Worm (Caenorhabditis elegans) whole organism, L4 larva: ENCODE data around the gene srz-56.

Experiments
- F10B5.3 ChIP-seq: sonication (generic microtip); optimal IDR thresholded peaks from 2 replicates; lab custom pipeline; 2016; ENCODE audit warnings: mild to moderate bottlenecking, missing genetic modification characterization, missing compliant biosample characterization
- F44E2.7 ChIP-seq: fragments of 200-800 bp; sonication (Bioruptor generic); IDR thresholded peaks from 2 replicates; pipeline ENCODE4 v2.1.2; 2022; ENCODE audit warnings: missing genetic modification characterization, missing compliant biosample characterization
- R02D3.7 ChIP-seq: fragments of 150-350 bp; sonication (generic microtip); optimal IDR thresholded peaks from 3 replicates; lab custom pipeline; 2014; ENCODE audit warnings: missing biosample characterization, missing genetic modification characterization
- T20F7.1 ChIP-seq: fragments of 200-800 bp; sonication (Bioruptor generic); optimal IDR thresholded peaks from 2 replicates; lab custom pipeline; 2018; ENCODE audit warnings: mild to moderate bottlenecking, missing genetic modification characterization, missing compliant biosample characterization
- Y105C5A.15 ChIP-seq: fragments of 200-800 bp; sonication (Bioruptor generic); IDR thresholded peaks from 2 replicates; pipeline ENCODE4 v1.3.6; 2022; ENCODE audit warnings: missing genetic modification characterization, missing compliant biosample characterization
- aha-1 ChIP-seq: fragments of 150-350 bp; peaks from one replicate; lab custom pipeline; 2014; ENCODE audit warnings: missing biosample characterization, missing genetic modification characterization
- arid-1 ChIP-seq: fragments of 200-800 bp; sonication (Bioruptor generic); conservative IDR thresholded peaks from 2 replicates; pipeline ENCODE4 v1.3.6; 2022; ENCODE audit warnings: missing genetic modification reagents, missing genetic modification characterization, missing compliant biosample characterization
- ceh-44 ChIP-seq: fragments of 200-800 bp; sonication (Bioruptor generic); IDR thresholded peaks from 2 replicates; pipeline ENCODE4 v1.3.6; 2022; ENCODE audit warnings: missing genetic modification reagents, missing genetic modification characterization, missing compliant biosample characterization
- ceh-62 ChIP-seq: sonication (generic microtip); optimal IDR thresholded peaks from 2 replicates; lab custom pipeline; 2017; ENCODE audit warnings: missing biosample characterization, missing genetic modification characterization
- ceh-82 ChIP-seq: sonication (generic microtip); optimal IDR thresholded peaks from 2 replicates; lab custom pipeline; 2017; ENCODE audit warnings: missing biosample characterization, missing genetic modification characterization
- cey-2 ChIP-seq: sonication (generic microtip); optimal IDR thresholded peaks from 3 replicates; lab custom pipeline; 2017; ENCODE audit warnings: missing genetic modification characterization, mild to moderate bottlenecking, missing compliant biosample characterization, antibody characterized with exemption, borderline replicate concordance; ENCODE audit not compliant: insufficient read depth
- daf-8 ChIP-seq: fragments of 200-800 bp; sonication (Bioruptor generic); IDR thresholded peaks from 2 replicates; pipeline ENCODE4 v1.3.6; 2022; ENCODE audit warnings: missing genetic modification characterization, missing compliant biosample characterization
- dmd-6 ChIP-seq: fragments of 200-800 bp; sonication (Bioruptor generic); IDR thresholded peaks from 2 replicates; pipeline ENCODE4 v1.3.6; 2022; ENCODE audit warnings: missing genetic modification reagents, missing genetic modification characterization, missing compliant biosample characterization
- dpl-1 ChIP-seq: fragments of 150-350 bp; optimal IDR thresholded peaks from 2 replicates; lab custom pipeline; 2014; ENCODE audit warnings: missing biosample characterization, missing genetic modification reagents, missing genetic modification characterization
- duxl-1 ChIP-seq: sonication (generic microtip); optimal IDR thresholded peaks from 2 replicates; lab custom pipeline; 2016; ENCODE audit warnings: mild to moderate bottlenecking, missing genetic modification characterization, moderate library complexity, missing compliant biosample characterization; ENCODE audit not compliant: poor library complexity
- egl-43 ChIP-seq: fragments of 200-800 bp; sonication (Bioruptor generic); IDR thresholded peaks from 2 replicates; pipeline ENCODE4 v1.3.6; 2022; ENCODE audit warnings: missing genetic modification reagents, missing genetic modification characterization, missing compliant biosample characterization
- fkh-10 ChIP-seq: fragments of 150-350 bp; optimal IDR thresholded peaks from 2 replicates; lab custom pipeline; 2014; ENCODE audit warnings: missing biosample characterization, missing genetic modification reagents, missing genetic modification characterization
- hif-1 ChIP-seq, 2 experiments: sonication (generic microtip); optimal IDR thresholded peaks; 2 replicates each; lab custom pipeline; 2016 to 2017; ENCODE audit warnings: missing compliant biosample characterization in 2 of 2, missing genetic modification characterization in 2 of 2, missing genetic modification reagents in 2 of 2, missing genotype in 2 of 2, mild to moderate bottlenecking in 1 of 2
- hmg-1.1 ChIP-seq: fragments of 200-800 bp; sonication (Bioruptor generic); IDR thresholded peaks from 2 replicates; pipeline ENCODE4 v1.3.6; 2022; ENCODE audit warnings: missing genetic modification reagents, missing genetic modification characterization, missing compliant biosample characterization
- lim-7 ChIP-seq: fragments of 200-800 bp; sonication (Bioruptor generic); IDR thresholded peaks from 2 replicates; pipeline ENCODE4 v1.3.6; 2022; ENCODE audit warnings: missing genetic modification characterization, missing compliant biosample characterization
- lin-29 ChIP-seq: fragments of 200-800 bp; sonication (Bioruptor generic); IDR thresholded peaks from 2 replicates; pipeline ENCODE4 v1.3.6; 2022; ENCODE audit warnings: missing genetic modification reagents, missing genetic modification characterization, missing compliant biosample characterization
- lin-39 ChIP-seq: fragments of 150-350 bp; optimal IDR thresholded peaks from 2 replicates; lab custom pipeline; 2014; ENCODE audit warnings: missing biosample characterization, missing genetic modification reagents, missing genetic modification characterization
- lir-3 ChIP-seq: sonication (generic microtip); optimal IDR thresholded peaks from 2 replicates; lab custom pipeline; 2016; ENCODE audit warnings: mild to moderate bottlenecking, missing genetic modification characterization, missing compliant biosample characterization
- lsy-2 ChIP-seq, 2 experiments: fragments of 150-350 bp in 1 of 2; sonication (generic microtip) in 1 of 2; optimal IDR thresholded peaks; 2 replicates each; lab custom pipeline; 2014 to 2017; ENCODE audit warnings: missing biosample characterization in 2 of 2, missing genetic modification characterization in 2 of 2
- mxl-3 ChIP-seq: fragments of 200-800 bp; sonication (Bioruptor generic); optimal IDR thresholded peaks from 2 replicates; lab custom pipeline; 2018; ENCODE audit warnings: mild to moderate bottlenecking, missing genetic modification characterization, missing compliant biosample characterization
- nhr-28 ChIP-seq: fragments of 150-350 bp; optimal IDR thresholded peaks from 2 replicates; lab custom pipeline; 2014; ENCODE audit warnings: missing biosample characterization, missing genetic modification characterization
- nhr-42 ChIP-seq: fragments of 200-800 bp; sonication (Bioruptor generic); IDR thresholded peaks from 2 replicates; pipeline ENCODE4 v1.3.6; 2022; ENCODE audit warnings: missing genetic modification characterization, missing compliant biosample characterization
- nhr-77 ChIP-seq: fragments of 150-350 bp; optimal IDR thresholded peaks from 2 replicates; lab custom pipeline; 2014; ENCODE audit warnings: missing biosample characterization, missing genetic modification characterization
- pqm-1 ChIP-seq: sonication (generic microtip); optimal IDR thresholded peaks from 2 replicates; lab custom pipeline; 2017; ENCODE audit warnings: missing biosample characterization, missing genetic modification characterization
- saeg-2 ChIP-seq: fragments of 200-800 bp; sonication (Bioruptor generic); IDR thresholded peaks from 2 replicates; pipeline ENCODE4 v1.3.6; 2022; ENCODE audit warnings: missing genetic modification reagents, missing genetic modification characterization, missing compliant biosample characterization
- sdz-12 ChIP-seq: fragments of 200-800 bp; sonication (Bioruptor generic); optimal IDR thresholded peaks from 2 replicates; lab custom pipeline; 2018; ENCODE audit warnings: mild to moderate bottlenecking, missing genetic modification characterization, missing compliant biosample characterization
- set-16 ChIP-seq: fragments of 200-800 bp; sonication (Bioruptor generic); IDR thresholded peaks from 2 replicates; pipeline ENCODE4 v1.3.6; 2022; ENCODE audit warnings: missing genetic modification reagents, missing genetic modification characterization, missing compliant biosample characterization
- skn-1 ChIP-seq: fragments of 150-350 bp; optimal IDR thresholded peaks from 2 replicates; lab custom pipeline; 2014; ENCODE audit warnings: missing biosample characterization, missing genetic modification characterization
- spr-3 ChIP-seq: fragments of 200-800 bp; sonication (Bioruptor generic); optimal IDR thresholded peaks from 2 replicates; lab custom pipeline; 2018; ENCODE audit warnings: mild to moderate bottlenecking, missing genetic modification characterization, missing compliant biosample characterization
- tra-1 ChIP-seq: fragments of 200-800 bp; sonication (Bioruptor generic); IDR thresholded peaks from 2 replicates; pipeline ENCODE4 v1.3.6; 2022; ENCODE audit warnings: missing genetic modification reagents, missing genetic modification characterization, missing compliant biosample characterization
- unc-62 ChIP-seq, 3 experiments: fragments of 150-350 bp in 1 of 3; sonication (generic microtip); optimal IDR thresholded peaks in 2 of 3; peaks in 1 of 3; 1 replicate in 1 of 3; 2 replicates in 2 of 3; lab custom pipeline; 2014 to 2017; ENCODE audit warnings: missing biosample characterization in 3 of 3, missing genetic modification characterization in 3 of 3, missing genetic modification reagents in 3 of 3, missing genotype in 1 of 3

Gene srz-56

ce11 chrIII:2234192-2234934, 6.2 kb upstream of the srz-56 start, which contains the start of gene C39B5.2 (continued):
- TF ChIP-seq unc-62 (GFP tag; optimal IDR thresholded peaks at IDR 0.05 in 1 of 2; lab: Kevin White, UChicago) (no peak), unc-62 (tag; optimal IDR thresholded peaks at IDR 0.05; lab: Kevin White, UChicago) (no peak)

DNA sequence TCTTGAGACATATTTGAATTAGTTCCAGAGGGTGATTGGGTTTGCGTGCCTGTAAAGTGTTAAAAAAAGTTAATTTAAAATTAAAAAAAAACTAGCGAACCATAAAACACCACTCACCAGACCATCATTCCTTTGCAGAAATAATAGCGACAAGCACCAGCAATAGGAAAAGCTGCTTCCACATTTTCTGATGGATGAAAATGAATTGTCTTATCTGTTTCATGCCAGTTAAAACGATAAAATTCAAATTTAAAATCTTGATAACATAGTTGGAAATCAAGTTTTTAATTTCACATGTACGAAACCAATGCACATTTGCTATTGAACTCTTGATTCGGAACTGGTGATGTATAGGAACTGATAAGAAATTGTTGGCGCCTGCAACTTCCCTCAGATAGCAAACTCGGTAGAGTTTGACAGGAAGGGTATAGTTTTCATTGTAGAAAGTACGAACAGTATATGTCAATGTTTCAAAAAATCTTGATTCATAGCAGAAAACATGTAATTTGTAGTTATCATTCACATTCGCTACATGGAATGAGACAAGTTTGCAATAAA, 905 bp upstream of the srz-56 start, which contains the start of gene C39B5.10:
Gene C39B5.10 (minus strand): TSS at position 51 of the 558 bp plus-strand sequence.
- no peak for TF ChIP-seq lin-39
- TF ChIP-seq ceh-44 = no peak
- no peak for TF ChIP-seq nhr-42
- TF ChIP-seq daf-8 (GFP tag; lab: Robert Waterston, UW) = no peak
- no peak for TF ChIP-seq skn-1 (tag; lab: Kevin White, UChicago)
- no peak for TF ChIP-seq Y105C5A.15 (GFP tag; lab: Robert Waterston, UW)
- peak; percentile 89 for TF ChIP-seq pqm-1 (tag; lab: Kevin White, UChicago)
- TF ChIP-seq egl-43 (GFP tag; lab: Robert Waterston, UW) = no peak
- TF ChIP-seq lin-29 (GFP tag; lab: Robert Waterston, UW) = no peak
- TF ChIP-seq mxl-3 (GFP tag; lab: Kevin White, UChicago) = peak; percentile 2
- no peak for TF ChIP-seq aha-1
- TF ChIP-seq T20F7.1 (GFP tag; lab: Kevin White, UChicago) = no peak
- peak in 1 of 2 experiments; percentile 66 for TF ChIP-seq unc-62 (GFP tag; optimal IDR thresholded peaks at IDR 0.05 in 1 of 2; lab: Kevin White, UChicago)
- TF ChIP-seq unc-62 (tag; optimal IDR thresholded peaks at IDR 0.05; lab: Kevin White, UChicago) = no peak
- no peak for TF ChIP-seq hmg-1.1 (GFP tag; lab: Robert Waterston, UW)
- TF ChIP-seq ceh-82 (tag; lab: Kevin White, UChicago) = no peak
- TF ChIP-seq tra-1 (GFP tag; lab: Robert Waterston, UW) = no peak
- TF ChIP-seq nhr-28 = peak; percentile 39
- no peak for TF ChIP-seq spr-3 (GFP tag; lab: Kevin White, UChicago)
- no peak for TF ChIP-seq lsy-2 (tag; optimal IDR thresholded peaks at IDR 0.05; lab: Kevin White, UChicago)
- no peak for TF ChIP-seq arid-1 (GFP tag; lab: Robert Waterston, UW)
- no peak for TF ChIP-seq dpl-1 (GFP tag; lab: Kevin White, UChicago)
- no peak for TF ChIP-seq ceh-62 (tag; lab: Kevin White, UChicago)
- TF ChIP-seq dmd-6 (GFP tag; lab: Robert Waterston, UW) = peak; percentile 55
- TF ChIP-seq cey-2 (tag; lab: Kevin White, UChicago) = no peak
- no peak for TF ChIP-seq F44E2.7 (GFP tag; lab: Robert Waterston, UW)
- no peak for TF ChIP-seq nhr-77 (tag; lab: Kevin White, UChicago)
- TF ChIP-seq duxl-1 (tag; lab: Kevin White, UChicago) = no peak
- TF ChIP-seq F10B5.3 (tag; lab: Kevin White, UChicago) = no peak
- TF ChIP-seq lim-7 (GFP tag; lab: Robert Waterston, UW) = no peak
- no peak for TF ChIP-seq hif-1 (tag; optimal IDR thresholded peaks at IDR 0.05; lab: Kevin White, UChicago)
- no peak for TF ChIP-seq fkh-10 (GFP tag; lab: Kevin White, UChicago)
- no peak for TF ChIP-seq sdz-12 (GFP tag; lab: Kevin White, UChicago)
- no peak for TF ChIP-seq R02D3.7 (tag; lab: Kevin White, UChicago)
- TF ChIP-seq set-16 (GFP tag; lab: Robert Waterston, UW) = no peak
- TF ChIP-seq, all 104 proteins: peak for 5

DNA sequence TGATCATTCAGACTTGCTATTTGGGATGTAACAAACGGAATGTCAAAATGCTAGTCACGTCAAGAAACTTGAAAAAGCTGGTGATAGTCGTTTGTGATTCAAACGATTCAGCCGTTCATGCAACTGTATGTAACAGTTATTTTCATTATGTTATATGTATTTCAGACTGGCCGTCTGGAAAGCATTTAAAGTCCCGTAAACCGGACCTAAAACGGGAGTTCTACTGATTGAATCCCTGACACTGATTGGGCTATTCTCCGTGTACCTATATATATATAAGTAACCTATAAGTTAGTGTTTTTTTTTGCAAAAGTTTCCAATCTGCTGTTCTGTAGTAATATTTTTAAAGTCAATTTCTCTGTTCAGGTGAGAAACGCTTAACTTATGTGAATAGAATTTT, 3.0 kb downstream of the srz-56 start:
- TF ChIP-seq saeg-2 = no peak
- TF ChIP-seq aha-1 = peak; percentile 94
- TF ChIP-seq lir-3 (tag; lab: Kevin White, UChicago) = no peak
